Worm (Caenorhabditis elegans): ENCODE data around the gene sma-6.

DNA sequence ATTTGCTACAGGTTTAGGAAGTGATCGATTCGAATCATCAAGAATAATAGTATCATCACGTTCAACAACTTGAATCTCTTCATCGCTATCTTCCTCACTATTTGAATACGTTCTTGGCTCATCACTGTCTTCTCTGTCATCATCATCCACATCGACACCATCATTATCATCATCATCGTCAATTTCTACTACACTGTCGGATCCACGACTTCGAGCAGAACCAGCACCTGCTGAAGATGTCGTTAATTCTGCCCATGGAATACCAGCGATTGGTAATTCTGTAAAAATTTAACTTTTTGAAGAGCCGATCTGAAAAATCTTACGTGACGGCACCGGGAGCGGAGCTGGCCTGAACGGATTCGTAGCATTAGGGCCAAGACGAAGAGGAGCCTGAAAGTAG, 25.7 kb downstream of the sma-6 start:
- no peak for TF ChIP-seq nfya-1 (tag; optimal IDR thresholded peaks at IDR 0.05)
- TF ChIP-seq K09A11.1 (tag; optimal IDR thresholded peaks at IDR 0.05; ENCODE audit: insufficient read depth), result no peak
- no peak for TF ChIP-seq ama-1 (optimal IDR thresholded peaks at IDR 0.05)
- no peak for TF ChIP-seq C08G9.2 (tag; optimal IDR thresholded peaks at IDR 0.05)
- no peak for TF ChIP-seq dve-1 (tag; optimal IDR thresholded peaks at IDR 0.05)
- TF ChIP-seq ceh-18 (tag; optimal IDR thresholded peaks at IDR 0.05), result no peak
- no peak for TF ChIP-seq nhr-11 (tag; optimal IDR thresholded peaks at IDR 0.05)
- no peak for TF ChIP-seq lin-11 (tag; optimal IDR thresholded peaks at IDR 0.05)

All from whole organism, late embryonic.